Worm (Caenorhabditis elegans): ENCODE measurements around the gene Y40H4A.2.

Gene Y40H4A.2

ce11 chrV:14542138-14542537 is 43.1 kb downstream of the Y40H4A.2 start (continued):
- TF ChIP-seq aly-2 (tag; optimal IDR thresholded peaks at IDR 0.05) (no peak), unc-62 (GFP tag; optimal IDR thresholded peaks at IDR 0.05) (no peak), mdl-1 (tag; optimal IDR thresholded peaks at IDR 0.05) (no peak)

ce11 chrV:14540932-14541331 is 44.3 kb downstream of the Y40H4A.2 start:
- no peak for TF ChIP-seq elt-2 (tag; optimal IDR thresholded peaks at IDR 0.05)
- peak; percentile 56 for TF ChIP-seq pha-4 (tag; optimal IDR thresholded peaks at IDR 0.05)

ce11 chrV:14539355-14539754 is 45.9 kb downstream of the Y40H4A.2 start:
- TF ChIP-seq pha-4 (tag; optimal IDR thresholded peaks at IDR 0.05) (peak; percentile 85), sea-2 (GFP tag; optimal IDR thresholded peaks at IDR 0.05) (no peak), nhr-43 (tag; optimal IDR thresholded peaks at IDR 0.05; ENCODE audit: poor library complexity, severe bottlenecking) (no peak)

ce11 chrV:14536274-14536673 is 49.0 kb downstream of the Y40H4A.2 start, which contains the start of gene tag-191:
Gene tag-191, minus strand, starts transcription at chrV:14536374.
- TF ChIP-seq pha-4 (tag; optimal IDR thresholded peaks at IDR 0.05) = no peak
- TF ChIP-seq fos-1 (tag; optimal IDR thresholded peaks at IDR 0.05) = no peak
- no peak for TF ChIP-seq nhr-67 (tag; optimal IDR thresholded peaks at IDR 0.05)
- no peak for TF ChIP-seq zag-1 (tag; optimal IDR thresholded peaks at IDR 0.05)
